Worm (Caenorhabditis elegans): ENCODE measurements around the gene Y110A2AL.6.

Gene Y110A2AL.6

ce11 chrII:2801764-2802163 is 39.7 kb downstream of the Y110A2AL.6 start:
- no peak for TF ChIP-seq lin-39 (tag; optimal IDR thresholded peaks at IDR 0.05)
- TF ChIP-seq lin-13 (GFP tag; optimal IDR thresholded peaks at IDR 0.05): peak; percentile 48

DNA sequence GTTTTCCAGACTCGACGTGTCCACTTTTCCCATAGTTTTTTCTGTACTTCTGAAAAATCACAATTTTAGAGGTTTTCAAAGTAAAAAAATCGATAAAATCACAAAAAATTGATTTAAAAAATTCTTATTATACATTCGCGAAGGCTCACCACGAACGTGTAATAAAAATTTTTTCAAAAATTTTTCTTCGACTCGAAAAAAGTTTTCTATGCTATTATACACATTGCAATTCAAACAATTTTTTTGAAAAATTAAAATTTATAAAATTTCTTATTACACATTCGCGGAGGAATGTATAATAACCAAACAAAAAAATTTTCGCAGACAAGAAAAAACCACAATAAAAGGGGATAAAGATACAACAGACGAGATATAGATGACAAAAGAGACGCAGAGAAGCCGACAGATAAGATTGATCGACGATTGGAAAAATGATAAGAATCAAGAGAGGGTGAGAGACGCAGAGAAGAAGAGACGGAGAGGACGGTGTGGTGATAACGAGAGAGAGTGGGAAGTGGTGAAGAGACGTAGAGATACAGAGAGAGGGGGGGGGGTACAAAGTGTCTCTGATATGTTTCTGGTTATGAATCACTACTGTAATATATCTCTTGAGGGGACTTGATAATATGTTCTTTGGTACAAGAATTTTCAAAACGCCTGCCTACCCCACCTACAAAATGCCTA is 40.7 kb downstream of the Y110A2AL.6 start, which contains the start of gene nhr-119:
TSS of gene nhr-119 (minus strand) at position 51 of the 684 bp plus-strand sequence.
- TF ChIP-seq aly-2 (tag; optimal IDR thresholded peaks at IDR 0.05) (no peak), nhr-23 (tag; optimal IDR thresholded peaks at IDR 0.05) (no peak), nhr-25 (tag; optimal IDR thresholded peaks at IDR 0.05) (peak; percentile 86), zag-1 (tag; optimal IDR thresholded peaks at IDR 0.05) (no peak), ceh-16 (tag; optimal IDR thresholded peaks at IDR 0.05) (no peak), C34F6.9 (tag; optimal IDR thresholded peaks at IDR 0.05) (peak; percentile 38), alr-1 (tag; optimal IDR thresholded peaks at IDR 0.05) (no peak), fos-1 (tag; optimal IDR thresholded peaks at IDR 0.05) (peak; percentile 94), elt-3 (tag; optimal IDR thresholded peaks at IDR 0.05) (no peak), unc-39 (tag; optimal IDR thresholded peaks at IDR 0.05) (no peak), nhr-21 (tag; optimal IDR thresholded peaks at IDR 0.05) (peak; percentile 90), ztf-4 (tag; optimal IDR thresholded peaks at IDR 0.05) (peak; percentile 52), unc-55 (GFP tag; optimal IDR thresholded peaks at IDR 0.05) (no peak), nhr-11 (tag; optimal IDR thresholded peaks at IDR 0.05) (no peak), nhr-129 (tag; optimal IDR thresholded peaks at IDR 0.05) (peak; percentile 30), nhr-10 (tag; optimal IDR thresholded peaks at IDR 0.05) (no peak), mab-5 (tag; optimal IDR thresholded peaks at IDR 0.05) (peak; percentile 15), lin-11 (tag; optimal IDR thresholded peaks at IDR 0.05) (no peak), nhr-6 (tag; optimal IDR thresholded peaks at IDR 0.05) (peak; percentile 44), skn-1 (tag; optimal IDR thresholded peaks at IDR 0.05) (peak; percentile 46), sma-3 (GFP tag; optimal IDR thresholded peaks at IDR 0.05) (peak; percentile 96), blmp-1 (tag; optimal IDR thresholded peaks at IDR 0.05; ENCODE audit: insufficient read depth) (peak; percentile 79), nhr-77 (tag; optimal IDR thresholded peaks at IDR 0.05) (peak; percentile 40), ztf-11 (tag; optimal IDR thresholded peaks at IDR 0.05) (no peak), crh-2 (tag; optimal IDR thresholded peaks at IDR 0.05) (peak; percentile 66), F13H6.1 (tag; optimal IDR thresholded peaks at IDR 0.05) (peak; percentile 85), ZK546.5 (tag; optimal IDR thresholded peaks at IDR 0.05) (no peak), mbf-1 (tag; optimal IDR thresholded peaks at IDR 0.05) (no peak), mdl-1 (tag; optimal IDR thresholded peaks at IDR 0.05) (peak; percentile 53 to 65), nhr-12 (tag; optimal IDR thresholded peaks at IDR 0.05) (no peak), gmeb-1 (tag; optimal IDR thresholded peaks at IDR 0.05) (peak; percentile 75), sem-4 (tag; optimal IDR thresholded peaks at IDR 0.05) (peak; percentile 27), lin-39 (tag; optimal IDR thresholded peaks at IDR 0.05) (no peak), lsy-2 (tag; optimal IDR thresholded peaks at IDR 0.05) (peak in 1 of 2 experiments; percentile 73), egl-27 (tag; optimal IDR thresholded peaks at IDR 0.05) (peak; percentile 77), ceh-82 (tag; optimal IDR thresholded peaks at IDR 0.05) (no peak), snpc-4 (tag; optimal IDR thresholded peaks at IDR 0.05) (no peak), dmd-4 (tag; optimal IDR thresholded peaks at IDR 0.05) (no peak), peb-1 (tag; optimal IDR thresholded peaks at IDR 0.05) (no peak), sma-9 (GFP tag; optimal IDR thresholded peaks at IDR 0.05) (peak; percentile 93), sma-9 (tag; optimal IDR thresholded peaks at IDR 0.05) (no peak), ztf-1 (GFP tag; conservative IDR thresholded peaks at IDR 0.05) (no peak), ama-1 (optimal IDR thresholded peaks at IDR 0.05) (no peak), unc-62 (GFP tag; optimal IDR thresholded peaks at IDR 0.05) (peak; percentile 47), lin-13 (GFP tag; optimal IDR thresholded peaks at IDR 0.05) (peak; percentile 79), R02D3.7 (tag; optimal IDR thresholded peaks at IDR 0.05) (no peak), nhr-237 (tag; optimal IDR thresholded peaks at IDR 0.05) (no peak), Y55F3AM.14 (GFP tag; optimal IDR thresholded peaks at IDR 0.05) (no peak), elt-1 (tag; optimal IDR thresholded peaks at IDR 0.05) (peak; percentile 63)
